Fruit fly (Drosophila melanogaster) whole organism, prepupa: ENCODE measurements around the gene CG31908.

Experiments
- Blimp-1 ChIP-seq: fragments of 200-800 bp; sonication (Bioruptor generic); optimal IDR thresholded peaks from 3 replicates; lab custom pipeline; 2017; ENCODE audit warnings: missing biosample characterization, missing genetic modification characterization, mild to moderate bottlenecking, moderate library complexity, missing genetic modification reagents
- CG10631 ChIP-seq: fragments of 200-800 bp; sonication (Bioruptor generic); optimal IDR thresholded peaks from 2 replicates; lab custom pipeline; 2016; ENCODE audit warnings: missing biosample characterization, missing genetic modification characterization
- CG10669 ChIP-seq: fragments of 200-800 bp; sonication (Bioruptor generic); optimal IDR thresholded peaks from 3 replicates; lab custom pipeline; 2018; ENCODE audit warnings: missing biosample characterization, mild to moderate bottlenecking, missing genetic modification characterization, moderate library complexity
- CG11294 ChIP-seq: fragments of 200-800 bp; sonication (Bioruptor generic); IDR thresholded peaks from 2 replicates; pipeline ENCODE4 v1.3.6; 2022; ENCODE audit warnings: missing biosample characterization, missing genetic modification characterization
- CG11762 ChIP-seq: fragments of 200-800 bp; sonication (Bioruptor generic); optimal IDR thresholded peaks from 3 replicates; lab custom pipeline; 2016; ENCODE audit warnings: missing biosample characterization, missing genetic modification characterization; ENCODE audit not compliant: insufficient read depth
- CG11902 ChIP-seq: fragments of 200-800 bp; sonication (Bioruptor generic); optimal IDR thresholded peaks from 3 replicates; lab custom pipeline; 2016; ENCODE audit warnings: missing biosample characterization, missing genetic modification characterization
- CG15336 ChIP-seq: fragments of 200-800 bp; sonication (Bioruptor generic); IDR thresholded peaks from 2 replicates; pipeline ENCODE4 v1.3.6; 2022; ENCODE audit warnings: missing biosample characterization, missing genetic modification characterization
- CG1621 ChIP-seq: fragments of 200-800 bp; sonication (Bioruptor generic); optimal IDR thresholded peaks from 3 replicates; lab custom pipeline; 2018; ENCODE audit warnings: missing biosample characterization, mild to moderate bottlenecking, missing genetic modification characterization
- CG16779 ChIP-seq: fragments of 200-800 bp; sonication (Bioruptor generic); optimal IDR thresholded peaks from 3 replicates; lab custom pipeline; 2017; ENCODE audit warnings: missing biosample characterization, mild to moderate bottlenecking, missing genetic modification characterization
- CG3032 ChIP-seq: fragments of 200-800 bp; optimal IDR thresholded peaks from 2 replicates; lab custom pipeline; 2019; ENCODE audit warnings: missing biosample characterization, mild to moderate bottlenecking, missing genetic modification characterization, moderate library complexity
- CG6163 ChIP-seq: fragments of 200-800 bp; sonication (Bioruptor generic); IDR thresholded peaks from 3 replicates; pipeline ENCODE4 v1.3.6; 2022; ENCODE audit warnings: missing biosample characterization, missing genetic modification characterization
- CG6276 ChIP-seq: fragments of 200-800 bp; sonication (Bioruptor generic); optimal IDR thresholded peaks from 2 replicates; lab custom pipeline; 2017; ENCODE audit warnings: missing biosample characterization, mild to moderate bottlenecking, missing genetic modification characterization
- CG6792 ChIP-seq: fragments of 200-800 bp; sonication (Bioruptor generic); optimal IDR thresholded peaks from 3 replicates; lab custom pipeline; 2016; ENCODE audit warnings: missing biosample characterization, missing genetic modification characterization
- CG6808 ChIP-seq: fragments of 200-800 bp; sonication (Bioruptor generic); optimal IDR thresholded peaks from 3 replicates; lab custom pipeline; 2017; ENCODE audit warnings: missing biosample characterization, missing genetic modification characterization, mild to moderate bottlenecking, moderate library complexity, missing genetic modification reagents
- CG6854 ChIP-seq: fragments of 200-800 bp; sonication (Bioruptor generic); optimal IDR thresholded peaks from 2 replicates; lab custom pipeline; 2017; ENCODE audit warnings: missing biosample characterization, mild to moderate bottlenecking, missing genetic modification characterization
- CG7368 ChIP-seq: fragments of 200-800 bp; sonication (Bioruptor generic); optimal IDR thresholded peaks from 3 replicates; lab custom pipeline; 2016; ENCODE audit warnings: missing biosample characterization, missing genetic modification characterization
- CG8632 ChIP-seq: fragments of 200-800 bp; sonication (Bioruptor generic); optimal IDR thresholded peaks from 3 replicates; lab custom pipeline; 2016; ENCODE audit warnings: missing biosample characterization, missing genetic modification characterization
- CG9139 ChIP-seq: fragments of 200-800 bp; sonication (Bioruptor generic); optimal IDR thresholded peaks from 3 replicates; lab custom pipeline; 2017; ENCODE audit warnings: missing biosample characterization, mild to moderate bottlenecking, missing genetic modification characterization
- Eip75B ChIP-seq: fragments of 200-800 bp; sonication (Bioruptor generic); optimal IDR thresholded peaks from 3 replicates; lab custom pipeline; 2016; ENCODE audit warnings: missing biosample characterization, missing genetic modification characterization
- Eip78C ChIP-seq: fragments of 200-800 bp; sonication (Bioruptor generic); peaks from one replicate; lab custom pipeline; 2016; ENCODE audit warnings: missing biosample characterization, missing genetic modification characterization
- Eip93F ChIP-seq: fragments of 200-800 bp; sonication (Bioruptor generic); optimal IDR thresholded peaks from 2 replicates; lab custom pipeline; 2016; ENCODE audit warnings: missing biosample characterization, mild to moderate bottlenecking, missing genetic modification characterization
- Ets21C ChIP-seq: fragments of 200-800 bp; sonication (Bioruptor generic); optimal IDR thresholded peaks from 3 replicates; lab custom pipeline; 2016; ENCODE audit warnings: missing biosample characterization, missing genetic modification characterization
- Gug ChIP-seq: fragments of 200-800 bp; sonication (Bioruptor generic); IDR thresholded peaks from 2 replicates; pipeline ENCODE4 v1.3.6; 2022; ENCODE audit warnings: missing biosample characterization, missing genetic modification characterization
- Hr38 ChIP-seq: sonication (Bioruptor generic); optimal IDR thresholded peaks from 2 replicates; lab custom pipeline; 2016; ENCODE audit warnings: missing biosample characterization, missing genetic modification characterization
- Hr39 ChIP-seq: fragments of 200-800 bp; sonication (Bioruptor generic); optimal IDR thresholded peaks from 2 replicates; lab custom pipeline; 2016; ENCODE audit warnings: missing biosample characterization, missing genetic modification characterization
- Hr4 ChIP-seq: fragments of 200-800 bp; sonication (Bioruptor generic); optimal IDR thresholded peaks from 3 replicates; lab custom pipeline; 2016; ENCODE audit warnings: missing biosample characterization, missing genetic modification characterization
- Met ChIP-seq: fragments of 200-800 bp; sonication (Bioruptor generic); optimal IDR thresholded peaks from 3 replicates; lab custom pipeline; 2016; ENCODE audit warnings: missing biosample characterization, missing genetic modification characterization
- OdsH ChIP-seq: fragments of 200-800 bp; sonication (Bioruptor generic); optimal IDR thresholded peaks from 3 replicates; lab custom pipeline; 2016; ENCODE audit warnings: missing biosample characterization, missing genetic modification characterization
- Smox ChIP-seq: fragments of 200-800 bp; sonication (Bioruptor generic); optimal IDR thresholded peaks from 3 replicates; lab custom pipeline; 2016; ENCODE audit warnings: missing biosample characterization, missing genetic modification characterization
- Sox102F ChIP-seq: fragments of 200-800 bp; sonication (Bioruptor generic); optimal IDR thresholded peaks from 2 replicates; lab custom pipeline; 2016; ENCODE audit warnings: missing biosample characterization, mild to moderate bottlenecking, missing genetic modification characterization
- Sox14 ChIP-seq: fragments of 200-800 bp; sonication (Bioruptor generic); optimal IDR thresholded peaks from 3 replicates; lab custom pipeline; 2016; ENCODE audit warnings: missing biosample characterization, missing genetic modification characterization
- Sox15 ChIP-seq: fragments of 200-800 bp; sonication (Bioruptor generic); optimal IDR thresholded peaks from 3 replicates; lab custom pipeline; 2016; ENCODE audit warnings: missing biosample characterization, missing genetic modification characterization
- achi ChIP-seq: fragments of 200-800 bp; sonication (Bioruptor generic); optimal IDR thresholded peaks from 3 replicates; lab custom pipeline; 2016; ENCODE audit warnings: missing biosample characterization, missing genetic modification characterization
- acj6 ChIP-seq: fragments of 200-800 bp; sonication (Bioruptor generic); optimal IDR thresholded peaks from 3 replicates; lab custom pipeline; 2016; ENCODE audit warnings: missing biosample characterization, missing genetic modification characterization
- cyc ChIP-seq: fragments of 200-800 bp; sonication (Bioruptor generic); optimal IDR thresholded peaks from 3 replicates; lab custom pipeline; 2016; ENCODE audit warnings: missing biosample characterization, missing genetic modification characterization
- dac ChIP-seq: fragments of 200-800 bp; sonication (Bioruptor generic); optimal IDR thresholded peaks from 2 replicates; lab custom pipeline; 2017; ENCODE audit warnings: missing biosample characterization, mild to moderate bottlenecking, missing genetic modification characterization
- dsx ChIP-seq: fragments of 200-800 bp; optimal IDR thresholded peaks from 3 replicates; lab custom pipeline; 2019; ENCODE audit warnings: missing biosample characterization, mild to moderate bottlenecking, missing genetic modification characterization, moderate library complexity; ENCODE audit not compliant: poor library complexity, severe bottlenecking
- eg ChIP-seq: fragments of 200-800 bp; sonication (Bioruptor generic); IDR thresholded peaks from 3 replicates; pipeline ENCODE4 v1.3.6; 2022; ENCODE audit warnings: missing biosample characterization, missing genetic modification characterization
- esn ChIP-seq: fragments of 200-800 bp; sonication (Bioruptor generic); optimal IDR thresholded peaks from 2 replicates; lab custom pipeline; 2016; ENCODE audit warnings: missing biosample characterization, mild to moderate bottlenecking, missing genetic modification characterization, moderate library complexity
- fd59A ChIP-seq: fragments of 200-800 bp; sonication (Bioruptor generic); optimal IDR thresholded peaks from 2 replicates; lab custom pipeline; 2017; ENCODE audit warnings: missing biosample characterization, mild to moderate bottlenecking, missing genetic modification characterization, missing genetic modification reagents
- fd85E ChIP-seq: fragments of 200-800 bp; sonication (Bioruptor generic); optimal IDR thresholded peaks from 3 replicates; lab custom pipeline; 2016; ENCODE audit warnings: missing biosample characterization, missing genetic modification characterization
- fkh ChIP-seq: fragments of 200-800 bp; sonication (Bioruptor generic); optimal IDR thresholded peaks from 3 replicates; lab custom pipeline; 2017; ENCODE audit warnings: missing biosample characterization, mild to moderate bottlenecking, missing genetic modification characterization, moderate library complexity
- lz ChIP-seq: fragments of 200-800 bp; sonication (Bioruptor generic); optimal IDR thresholded peaks from 3 replicates; lab custom pipeline; 2016; ENCODE audit warnings: missing biosample characterization, missing genetic modification characterization
- net ChIP-seq: fragments of 200-800 bp; sonication (Bioruptor generic); optimal IDR thresholded peaks from 3 replicates; lab custom pipeline; 2016; ENCODE audit warnings: missing biosample characterization, missing genetic modification characterization
- pdm3 ChIP-seq: fragments of 200-800 bp; sonication (Bioruptor generic); optimal IDR thresholded peaks from 3 replicates; lab custom pipeline; 2016; ENCODE audit warnings: missing biosample characterization, missing genetic modification characterization
- salr ChIP-seq, 2 experiments: fragments of 200-800 bp; sonication (Bioruptor generic); optimal IDR thresholded peaks; 3 replicates each; lab custom pipeline; 2016 to 2018; ENCODE audit warnings: missing biosample characterization in 2 of 2, missing genetic modification characterization in 2 of 2, mild to moderate bottlenecking in 1 of 2
- spab ChIP-seq: fragments of 200-800 bp; sonication (Bioruptor generic); optimal IDR thresholded peaks from 2 replicates; lab custom pipeline; 2017; ENCODE audit warnings: missing biosample characterization, mild to moderate bottlenecking, missing genetic modification characterization, missing genetic modification reagents
- ss ChIP-seq, 2 experiments: fragments of 200-800 bp; sonication (Bioruptor generic); optimal IDR thresholded peaks; 2 replicates in 1 of 2; 3 replicates in 1 of 2; lab custom pipeline; 2017 to 2018; ENCODE audit warnings: mild to moderate bottlenecking in 2 of 2, missing biosample characterization in 2 of 2, missing genetic modification characterization in 2 of 2, moderate library complexity in 1 of 2
- svp ChIP-seq: fragments of 200-800 bp; sonication (Bioruptor generic); peaks from one replicate; lab custom pipeline; 2016; ENCODE audit warnings: missing biosample characterization, missing genetic modification characterization
- topi ChIP-seq: fragments of 200-800 bp; sonication (Bioruptor generic); optimal IDR thresholded peaks from 3 replicates; lab custom pipeline; 2016; ENCODE audit warnings: missing biosample characterization, missing genetic modification characterization
- vri ChIP-seq: fragments of 200-800 bp; sonication (Bioruptor generic); optimal IDR thresholded peaks from 3 replicates; lab custom pipeline; 2016; ENCODE audit warnings: missing biosample characterization, mild to moderate bottlenecking, missing genetic modification characterization

The CG31908 gene

DNA sequence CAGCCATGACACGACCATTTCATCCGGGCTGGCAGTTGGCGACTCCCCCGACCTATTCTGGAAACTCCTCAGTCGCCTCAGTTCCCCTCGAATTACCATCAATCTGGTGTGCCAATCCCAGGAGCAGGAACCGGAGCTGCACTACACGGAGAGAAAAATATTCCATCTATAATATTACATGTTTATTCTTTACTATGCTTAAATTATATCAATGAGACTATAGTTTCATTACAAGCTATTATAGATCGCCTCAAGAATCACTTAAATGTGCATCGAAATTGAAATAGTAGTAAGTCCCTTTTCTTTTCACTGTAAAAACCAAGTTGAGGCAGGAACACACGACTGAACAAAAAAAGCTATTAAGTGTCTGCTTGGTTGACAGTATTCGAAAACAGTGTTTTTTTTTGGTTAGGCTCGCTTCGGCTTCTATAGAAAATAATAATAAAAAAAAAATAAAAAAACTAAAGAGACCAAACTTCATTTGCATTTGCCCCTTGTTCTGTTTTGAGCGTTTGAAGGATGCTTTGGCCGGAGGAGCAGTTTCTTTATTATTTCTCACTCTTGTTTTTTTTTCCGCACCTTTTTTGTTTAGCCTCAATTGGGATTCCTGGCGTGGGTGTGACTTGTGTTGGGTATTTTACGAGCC is 49.0 kb upstream of the CG31908 start:
- peak; percentile 52; the same call in 1 of the 2 replicates for TF ChIP-seq CG11294
- TF ChIP-seq ss (GFP tag; optimal IDR thresholded peaks at IDR 0.05; lab: Kevin White, UChicago) = peak; percentile 91 to 94
- TF ChIP-seq vri (GFP tag; lab: Kevin White, UChicago) = peak; percentile 12
- peak; percentile 84 for TF ChIP-seq spab (GFP tag; lab: Kevin White, UChicago)
- TF ChIP-seq CG6808 (GFP tag; lab: Kevin White, UChicago) = peak; percentile 88
- TF ChIP-seq topi (GFP tag; lab: Kevin White, UChicago) = peak; percentile 60
- peak; percentile 44 for TF ChIP-seq CG6276 (GFP tag; lab: Kevin White, UChicago)
- peak; percentile 78 for TF ChIP-seq CG6792
- TF ChIP-seq esn (GFP tag; lab: Kevin White, UChicago) = peak; percentile 65
- TF ChIP-seq CG9139 = peak; percentile 90
- peak; percentile 88 for TF ChIP-seq CG10631 (GFP tag; lab: Kevin White, UChicago)
- TF ChIP-seq dac (GFP tag; lab: Kevin White, UChicago) = peak; percentile 36
- peak; percentile 66 for TF ChIP-seq CG16779 (tag; lab: Kevin White, UChicago)
- TF ChIP-seq Smox = peak; percentile 42
- peak; percentile 89 for TF ChIP-seq CG10669
- no peak for TF ChIP-seq Eip93F
- no peak for TF ChIP-seq fkh
- TF ChIP-seq OdsH = peak; percentile 76
- TF ChIP-seq CG7368 (GFP tag; lab: Kevin White, UChicago) = peak; percentile 56
- TF ChIP-seq Eip78C (GFP tag; lab: Kevin White, UChicago) = peak; percentile 96
- peak; percentile 61 for TF ChIP-seq lz (GFP tag; lab: Kevin White, UChicago)
- TF ChIP-seq CG15336 (GFP tag; lab: Robert Waterston, UW) = peak; percentile 80
- peak; percentile 82 for TF ChIP-seq net (GFP tag; lab: Kevin White, UChicago)
- TF ChIP-seq Met (GFP tag; lab: Kevin White, UChicago) = peak; percentile 47
- peak; percentile 32 for TF ChIP-seq Sox102F (GFP tag; lab: Kevin White, UChicago)
- peak; percentile 35 for TF ChIP-seq CG11902
- peak; percentile 75 for TF ChIP-seq CG8632 (GFP tag; lab: Kevin White, UChicago)
- TF ChIP-seq salr (GFP tag; optimal IDR thresholded peaks at IDR 0.05; lab: Kevin White, UChicago) = peak; percentile 73 to 89
- TF ChIP-seq Gug (GFP tag; lab: Robert Waterston, UW) = peak; percentile 69; the same call in 1 of the 2 replicates
- no peak for TF ChIP-seq Hr38 (GFP tag; lab: Kevin White, UChicago)
- peak; percentile 85 for TF ChIP-seq Eip75B (GFP tag; lab: Kevin White, UChicago)
- TF ChIP-seq Ets21C (GFP tag; lab: Kevin White, UChicago) = peak; percentile 30
- TF ChIP-seq acj6 (GFP tag; lab: Kevin White, UChicago) = peak; percentile 81
- peak; percentile 67 for TF ChIP-seq Sox15
- peak; percentile 71 for TF ChIP-seq svp (GFP tag; lab: Kevin White, UChicago)
- peak; percentile 89 for TF ChIP-seq fd59A (GFP tag; lab: Kevin White, UChicago)
- TF ChIP-seq CG6163 = peak; percentile 94
- peak; percentile 92 for TF ChIP-seq CG1621 (tag; lab: Kevin White, UChicago)
- peak; percentile 45 for TF ChIP-seq Hr39 (GFP tag; lab: Kevin White, UChicago)
- TF ChIP-seq Hr4 (GFP tag; lab: Kevin White, UChicago) = peak; percentile 72
- TF ChIP-seq CG11762 (GFP tag; lab: Kevin White, UChicago) = peak; percentile 54
- TF ChIP-seq fd85E = no peak
- no peak for TF ChIP-seq CG6854 (GFP tag; lab: Kevin White, UChicago)
- peak; percentile 83 for TF ChIP-seq achi (GFP tag; lab: Kevin White, UChicago)
- TF ChIP-seq CG3032 (tag; lab: Kevin White, UChicago) = peak; percentile 89
- TF ChIP-seq cyc (GFP tag; lab: Kevin White, UChicago) = peak; percentile 44
- TF ChIP-seq Sox14 (GFP tag; lab: Kevin White, UChicago) = peak; percentile 82
- peak; percentile 75 for TF ChIP-seq eg (GFP tag; lab: Robert Waterston, UW)
- peak; percentile 83 for TF ChIP-seq pdm3 (GFP tag; lab: Kevin White, UChicago)
- no peak for TF ChIP-seq Blimp-1 (GFP tag; lab: Kevin White, UChicago)
- peak; percentile 93 for TF ChIP-seq dsx (GFP tag; lab: Kevin White, UChicago)
